Fruit fly (Drosophila melanogaster) whole organism, wandering third instar larva: Measurements from ENCODE around the gene CG43658.
A peak's percentile ranks its signal among the peaks of the same experiment; 100 is the strongest.

ENCODE experiments used
- Abd-B ChIP-seq: fragments of >200 bp; optimal IDR thresholded peaks from 2 replicates; lab custom pipeline; 2017; ENCODE audit warnings: missing biosample characterization, missing genetic modification characterization
- Dfd ChIP-seq: fragments of >200 bp; optimal IDR thresholded peaks from 2 replicates; lab custom pipeline; 2017; ENCODE audit warnings: missing biosample characterization, missing genetic modification characterization
- GATAd ChIP-seq: sonication (Bioruptor generic); optimal IDR thresholded peaks from 2 replicates; lab custom pipeline; 2016; ENCODE audit warnings: missing biosample characterization, missing genetic modification characterization
- Jra ChIP-seq: sonication (Bioruptor generic); optimal IDR thresholded peaks from 2 replicates; lab custom pipeline; 2016; ENCODE audit warnings: missing biosample characterization, missing genetic modification characterization
- Myc ChIP-seq: fragments of >200 bp; optimal IDR thresholded peaks from 2 replicates; lab custom pipeline; 2017
- N ChIP-seq: fragments of >200 bp; optimal IDR thresholded peaks from 2 replicates; lab custom pipeline; 2018; ENCODE audit warnings: missing biosample characterization, missing external identifiers, missing genetic modification characterization
- OdsH ChIP-seq: fragments of 200-800 bp; sonication (Bioruptor generic); optimal IDR thresholded peaks from 2 replicates; lab custom pipeline; 2016; ENCODE audit warnings: missing biosample characterization, mild to moderate bottlenecking, missing genetic modification characterization
- Rel ChIP-seq, 2 experiments: fragments of 200-800 bp; sonication (Bioruptor generic) in 1 of 2; optimal IDR thresholded peaks; 2 replicates in 1 of 2; 3 replicates in 1 of 2; lab custom pipeline; 2016 to 2019; ENCODE audit warnings: mild to moderate bottlenecking in 2 of 2, missing biosample characterization in 2 of 2, missing genetic modification characterization in 2 of 2, moderate library complexity in 1 of 2
- dl ChIP-seq, 2 experiments: fragments of 175-275, 200-275 bp in 1 of 2; fragments of 200-275 bp in 1 of 2; sonication (Bioruptor generic); optimal IDR thresholded peaks; lab custom pipeline; 2018; ENCODE audit warnings: mild to moderate bottlenecking in 2 of 2, missing biosample characterization in 2 of 2, missing genetic modification characterization in 2 of 2, moderate library complexity in 2 of 2; ENCODE audit not compliant: partially characterized antibody in 2 of 2, insufficient read depth in 1 of 2
- dmrt93B ChIP-seq: fragments of 200-800 bp; sonication (Bioruptor generic); optimal IDR thresholded peaks from 2 replicates; lab custom pipeline; 2018; ENCODE audit warnings: missing biosample characterization, mild to moderate bottlenecking, missing genetic modification characterization
- fru ChIP-seq: fragments of 200-800 bp; sonication (Bioruptor generic); optimal IDR thresholded peaks from 3 replicates; lab custom pipeline; 2016; ENCODE audit warnings: missing biosample characterization, mild to moderate bottlenecking, missing genetic modification characterization
- h ChIP-seq: fragments of 200-800 bp; sonication (Bioruptor generic); optimal IDR thresholded peaks from 3 replicates; lab custom pipeline; 2016; ENCODE audit warnings: missing biosample characterization, mild to moderate bottlenecking, missing genetic modification characterization
- lola ChIP-seq: fragments of >200 bp; optimal IDR thresholded peaks from 2 replicates; lab custom pipeline; 2017; ENCODE audit warnings: missing biosample characterization, missing genetic modification characterization
- psq ChIP-seq: fragments of 200-800 bp; sonication (Bioruptor generic); optimal IDR thresholded peaks from 3 replicates; lab custom pipeline; 2017; ENCODE audit warnings: missing biosample characterization, mild to moderate bottlenecking, missing genetic modification characterization, moderate library complexity

dm6 chrX:17488422-17488821 lies 72.6 kb downstream of the CG43658 start:
- no peak for TF ChIP-seq Myc (lab: Kevin White, UChicago)
- TF ChIP-seq OdsH (GFP tag; lab: Kevin White, UChicago) = no peak
- TF ChIP-seq fru (GFP tag; lab: Kevin White, UChicago) = no peak
- TF ChIP-seq Abd-B (GFP tag; lab: Kevin White, UChicago) = no peak
- no peak for TF ChIP-seq Dfd (GFP tag; lab: Kevin White, UChicago)
- no peak for TF ChIP-seq N (GFP tag; lab: Kevin White, UChicago)
- TF ChIP-seq h = no peak
- TF ChIP-seq psq (GFP tag; lab: Kevin White, UChicago) = no peak
- TF ChIP-seq dl (GFP tag; optimal IDR thresholded peaks at IDR 0.05; lab: Kevin White, UChicago; ENCODE audit: insufficient read depth in 1 of 2, partially characterized antibody in 2 of 2) = no peak
- no peak for TF ChIP-seq Jra (GFP tag; lab: Kevin White, UChicago)
- TF ChIP-seq Rel (GFP tag; optimal IDR thresholded peaks at IDR 0.05; lab: Kevin White, UChicago) = no peak
- TF ChIP-seq Rel (tag; optimal IDR thresholded peaks at IDR 0.05; lab: Kevin White, UChicago) = peak; percentile 3
- no peak for TF ChIP-seq dmrt93B (GFP tag; lab: Kevin White, UChicago)
- no peak for TF ChIP-seq GATAd (GFP tag; lab: Kevin White, UChicago)
- TF ChIP-seq lola = no peak
